Fruit fly (Drosophila melanogaster) whole organism, embryonic: ENCODE results near the gene CG31636.

Source experiments
- Ada2b ChIP-seq: fragments of 200-800 bp; sonication (Bioruptor generic); IDR thresholded peaks from 2 replicates; pipeline ENCODE4 v1.3.6; 2022; ENCODE audit warnings: missing biosample characterization, missing genetic modification characterization
- CG1024 ChIP-seq: fragments of 200-800 bp; sonication (Bioruptor generic); IDR thresholded peaks from 2 replicates; pipeline ENCODE4 v1.3.6; 2022; ENCODE audit warnings: missing biosample characterization, missing genetic modification characterization
- CG11456 ChIP-seq: fragments of 200-800 bp; sonication (Bioruptor generic); IDR thresholded peaks from 3 replicates; pipeline ENCODE4 v1.3.6; 2022; ENCODE audit warnings: missing biosample characterization, missing genetic modification characterization
- CG11560 ChIP-seq: fragments of 200-800 bp; sonication (Bioruptor generic); IDR thresholded peaks from 3 replicates; pipeline ENCODE4 v1.3.6; 2022; ENCODE audit warnings: missing biosample characterization, missing genetic modification characterization
- CG12071 ChIP-seq: fragments of 200-800 bp; sonication (Bioruptor generic); optimal IDR thresholded peaks from 3 replicates; lab custom pipeline; 2018; ENCODE audit warnings: missing biosample characterization, mild to moderate bottlenecking, missing genetic modification characterization
- CG13424 ChIP-seq: fragments of 200-800 bp; sonication (Bioruptor generic); optimal IDR thresholded peaks from 2 replicates; lab custom pipeline; 2019; ENCODE audit warnings: missing biosample characterization, mild to moderate bottlenecking, missing genetic modification characterization, moderate library complexity
- CG1529 ChIP-seq: fragments of 200-800 bp; sonication (Bioruptor generic); optimal IDR thresholded peaks from 3 replicates; lab custom pipeline; 2018; ENCODE audit warnings: missing biosample characterization, missing genetic modification characterization
- CG18764 ChIP-seq: fragments of 200-800 bp; sonication (Bioruptor generic); optimal IDR thresholded peaks from 3 replicates; lab custom pipeline; 2016; ENCODE audit warnings: missing biosample characterization, missing genetic modification characterization
- CG34376 ChIP-seq: fragments of 200-800 bp; sonication (Bioruptor generic); optimal IDR thresholded peaks from 2 replicates; lab custom pipeline; 2018; ENCODE audit warnings: missing biosample characterization, mild to moderate bottlenecking, missing genetic modification characterization
- CG3995 ChIP-seq: fragments of 200-800 bp; sonication (Bioruptor generic); optimal IDR thresholded peaks from 3 replicates; lab custom pipeline; 2016; ENCODE audit warnings: missing biosample characterization, missing genetic modification characterization
- CG42726 ChIP-seq: fragments of 200-800 bp; sonication (Bioruptor generic); IDR thresholded peaks from 2 replicates; pipeline ENCODE4 v1.3.6; 2022; ENCODE audit warnings: missing biosample characterization, missing genetic modification characterization; ENCODE audit not compliant: partially characterized antibody
- CG5180 ChIP-seq: fragments of 200-800 bp; sonication (Bioruptor generic); optimal IDR thresholded peaks from 3 replicates; lab custom pipeline; 2017; ENCODE audit warnings: missing biosample characterization, missing genetic modification characterization, mild to moderate bottlenecking, moderate library complexity, missing genetic modification reagents
- CG5953 ChIP-seq: fragments of 200-800 bp; sonication (Bioruptor generic); IDR thresholded peaks from 2 replicates; pipeline ENCODE4 v1.3.6; 2022; ENCODE audit warnings: missing biosample characterization, missing genetic modification characterization
- CG6813 ChIP-seq: fragments of 200-800 bp; sonication (Bioruptor generic); optimal IDR thresholded peaks from 2 replicates; lab custom pipeline; 2017; ENCODE audit warnings: missing biosample characterization, missing genetic modification characterization, mild to moderate bottlenecking, moderate library complexity, missing genetic modification reagents
- D ChIP-seq, 2 experiments: fragments of 200-800 bp in 1 of 2; fragments of >200 bp in 1 of 2; sonication (Bioruptor generic) in 1 of 2; optimal IDR thresholded peaks; 2 replicates in 1 of 2; 3 replicates in 1 of 2; lab custom pipeline; 2017; ENCODE audit warnings: mild to moderate bottlenecking in 1 of 2, missing biosample characterization in 1 of 2, missing genetic modification characterization in 1 of 2, missing genetic modification reagents in 1 of 2
- Deaf1 ChIP-seq: fragments of 200-800 bp; optimal IDR thresholded peaks from 3 replicates; lab custom pipeline; 2019; ENCODE audit warnings: missing biosample characterization, mild to moderate bottlenecking, missing genetic modification characterization, moderate library complexity
- Dek ChIP-seq: fragments of 200-800 bp; sonication (Bioruptor generic); optimal IDR thresholded peaks from 3 replicates; lab custom pipeline; 2019; ENCODE audit warnings: missing biosample characterization, mild to moderate bottlenecking, missing genetic modification characterization, moderate library complexity
- Gsc ChIP-seq: fragments of 200-800 bp; sonication (Bioruptor generic); IDR thresholded peaks from 2 replicates; pipeline ENCODE4 v1.3.6; 2022; ENCODE audit warnings: missing biosample characterization, missing genetic modification characterization
- HLH3B ChIP-seq: fragments of 200-800 bp; sonication (Bioruptor generic); IDR thresholded peaks from 2 replicates; pipeline ENCODE4 v1.3.6; 2022; ENCODE audit warnings: missing biosample characterization, missing genetic modification characterization
- Hr78 ChIP-seq, 2 experiments: fragments of 200-800 bp in 1 of 2; fragments of >200 bp in 1 of 2; sonication (Bioruptor generic) in 1 of 2; optimal IDR thresholded peaks; 2 replicates each; lab custom pipeline; 2017 to 2019; ENCODE audit warnings: missing biosample characterization in 2 of 2, missing genetic modification characterization in 2 of 2, mild to moderate bottlenecking in 1 of 2, moderate library complexity in 1 of 2
- Hsf ChIP-seq: fragments of 200-800 bp; sonication (Bioruptor generic); optimal IDR thresholded peaks from 3 replicates; lab custom pipeline; 2016; ENCODE audit warnings: missing biosample characterization, missing genetic modification characterization
- NfI ChIP-seq: fragments of 200-800 bp; sonication (Bioruptor generic); optimal IDR thresholded peaks from 3 replicates; lab custom pipeline; 2018; ENCODE audit warnings: missing biosample characterization, mild to moderate bottlenecking, missing genetic modification characterization, moderate library complexity
- Pdp1 ChIP-seq, 2 experiments: fragments of 200-800 bp; sonication (Bioruptor generic); optimal IDR thresholded peaks; 3 replicates each; lab custom pipeline; 2016; ENCODE audit warnings: missing biosample characterization in 2 of 2, missing genetic modification characterization in 2 of 2, mild to moderate bottlenecking in 1 of 2, moderate library complexity in 1 of 2
- Rfx ChIP-seq: fragments of 200-800 bp; sonication (Bioruptor generic); IDR thresholded peaks from 2 replicates; pipeline ENCODE4 v1.3.6; 2022; ENCODE audit warnings: missing biosample characterization, missing genetic modification characterization
- Taf1 ChIP-seq: fragments of 200-800 bp; sonication (Bioruptor generic); IDR thresholded peaks from 2 replicates; pipeline ENCODE4 v1.3.6; 2022; ENCODE audit warnings: missing biosample characterization, missing genetic modification characterization
- Xbp1 ChIP-seq: fragments of 200-800 bp; sonication (Bioruptor generic); optimal IDR thresholded peaks from 3 replicates; lab custom pipeline; 2016; ENCODE audit warnings: missing biosample characterization, mild to moderate bottlenecking, missing genetic modification characterization
- Xrp1 ChIP-seq: fragments of 200-800 bp; sonication (Bioruptor generic); IDR thresholded peaks from 2 replicates; pipeline ENCODE4 v1.3.6; 2022; ENCODE audit warnings: missing biosample characterization, missing genetic modification characterization
- al ChIP-seq: fragments of 200-800 bp; sonication (Bioruptor generic); IDR thresholded peaks from 2 replicates; pipeline ENCODE4 v1.3.6; 2022; ENCODE audit warnings: missing biosample characterization, missing genetic modification characterization
- bab2 ChIP-seq: fragments of 200-800 bp; sonication (Bioruptor generic); optimal IDR thresholded peaks from 2 replicates; lab custom pipeline; 2016; ENCODE audit warnings: missing biosample characterization, missing genetic modification characterization
- bsh ChIP-seq, 2 experiments: fragments of 200-800 bp; sonication (Bioruptor generic); optimal IDR thresholded peaks; 2 replicates each; lab custom pipeline; 2017 to 2018; ENCODE audit warnings: mild to moderate bottlenecking in 2 of 2, missing biosample characterization in 2 of 2, missing genetic modification characterization in 2 of 2, moderate library complexity in 1 of 2
- cg ChIP-seq: fragments of 200-800 bp; sonication (Bioruptor generic); optimal IDR thresholded peaks from 3 replicates; lab custom pipeline; 2019; ENCODE audit warnings: missing biosample characterization, mild to moderate bottlenecking, missing genetic modification characterization, moderate library complexity
- chm ChIP-seq: fragments of 200-800 bp; sonication (Bioruptor generic); IDR thresholded peaks from 2 replicates; pipeline ENCODE4 v1.3.6; 2022; ENCODE audit warnings: missing biosample characterization, missing genetic modification characterization
- cwo ChIP-seq: fragments of 200-800 bp; sonication (Bioruptor generic); optimal IDR thresholded peaks from 3 replicates; lab custom pipeline; 2017; ENCODE audit warnings: missing biosample characterization, missing genetic modification characterization, mild to moderate bottlenecking, moderate library complexity, missing genetic modification reagents
- dimm ChIP-seq: fragments of 200-800 bp; sonication (Bioruptor generic); IDR thresholded peaks from 2 replicates; pipeline ENCODE4 v1.3.6; 2022; ENCODE audit warnings: missing biosample characterization, missing genetic modification characterization
- disco-r ChIP-seq: fragments of 200-800 bp; sonication (Bioruptor generic); optimal IDR thresholded peaks from 2 replicates; lab custom pipeline; 2016; ENCODE audit warnings: missing biosample characterization, missing genetic modification characterization
- ems ChIP-seq: fragments of 200-800 bp; sonication (Bioruptor generic); optimal IDR thresholded peaks from 3 replicates; lab custom pipeline; 2016; ENCODE audit warnings: missing biosample characterization, missing genetic modification characterization
- en ChIP-seq: fragments of 200-800 bp; sonication (Bioruptor generic); optimal IDR thresholded peaks from 2 replicates; lab custom pipeline; 2016; ENCODE audit warnings: missing biosample characterization, missing genetic modification characterization
- exex ChIP-seq: fragments of 200-800 bp; sonication (Bioruptor generic); optimal IDR thresholded peaks from 4 replicates; lab custom pipeline; 2018; ENCODE audit warnings: missing biosample characterization, mild to moderate bottlenecking, missing genetic modification characterization, moderate library complexity
- gro ChIP-seq: fragments of 200-800 bp; sonication (Bioruptor generic); optimal IDR thresholded peaks from 2 replicates; lab custom pipeline; 2016; ENCODE audit warnings: missing biosample characterization, missing genetic modification characterization
- jigr1 ChIP-seq: fragments of 200-800 bp; sonication (Bioruptor generic); IDR thresholded peaks from 3 replicates; pipeline ENCODE4 v1.3.6; 2022; ENCODE audit warnings: missing biosample characterization, missing genetic modification characterization
- kni ChIP-seq: fragments of 200-800 bp; sonication (Bioruptor generic); optimal IDR thresholded peaks from 3 replicates; lab custom pipeline; 2017; ENCODE audit warnings: mild to moderate bottlenecking, missing biosample characterization, missing genetic modification reagents, missing genetic modification characterization
- luna ChIP-seq: fragments of 200-800 bp; sonication (Bioruptor generic); optimal IDR thresholded peaks from 2 replicates; lab custom pipeline; 2016; ENCODE audit warnings: missing biosample characterization, missing genetic modification characterization
- psq ChIP-seq: fragments of 200-800 bp; sonication (Bioruptor generic); optimal IDR thresholded peaks from 2 replicates; lab custom pipeline; 2017; ENCODE audit warnings: missing biosample characterization, missing genetic modification characterization
- pzg ChIP-seq: fragments of 200-800 bp; sonication (Bioruptor generic); optimal IDR thresholded peaks from 3 replicates; lab custom pipeline; 2018; ENCODE audit warnings: missing biosample characterization, mild to moderate bottlenecking, missing genetic modification characterization, moderate library complexity
- repo ChIP-seq: fragments of 200-800 bp; sonication (Bioruptor generic); optimal IDR thresholded peaks from 2 replicates; lab custom pipeline; 2016; ENCODE audit warnings: missing biosample characterization, missing genetic modification characterization
- sc ChIP-seq, 3 experiments: fragments of >200 bp in 2 of 3; fragments of 200-800 bp in 1 of 3; sonication (Bioruptor generic) in 1 of 3; optimal IDR thresholded peaks; 2 replicates in 2 of 3; 3 replicates in 1 of 3; lab custom pipeline; 2017; ENCODE audit warnings: mild to moderate bottlenecking in 1 of 3, missing biosample characterization in 1 of 3, missing genetic modification characterization in 1 of 3, missing genetic modification reagents in 1 of 3
- tin ChIP-seq: fragments of 200-800 bp; sonication (Bioruptor generic); optimal IDR thresholded peaks from 3 replicates; lab custom pipeline; 2016; ENCODE audit warnings: missing biosample characterization, missing genetic modification characterization
- tup ChIP-seq: fragments of 200-800 bp; sonication (Bioruptor generic); optimal IDR thresholded peaks from 2 replicates; lab custom pipeline; 2016; ENCODE audit warnings: missing biosample characterization, mild to moderate bottlenecking, missing genetic modification characterization, moderate library complexity
- yki ChIP-seq: fragments of >200 bp; optimal IDR thresholded peaks from 3 replicates; lab custom pipeline; 2018

The CG31636 gene

DNA sequence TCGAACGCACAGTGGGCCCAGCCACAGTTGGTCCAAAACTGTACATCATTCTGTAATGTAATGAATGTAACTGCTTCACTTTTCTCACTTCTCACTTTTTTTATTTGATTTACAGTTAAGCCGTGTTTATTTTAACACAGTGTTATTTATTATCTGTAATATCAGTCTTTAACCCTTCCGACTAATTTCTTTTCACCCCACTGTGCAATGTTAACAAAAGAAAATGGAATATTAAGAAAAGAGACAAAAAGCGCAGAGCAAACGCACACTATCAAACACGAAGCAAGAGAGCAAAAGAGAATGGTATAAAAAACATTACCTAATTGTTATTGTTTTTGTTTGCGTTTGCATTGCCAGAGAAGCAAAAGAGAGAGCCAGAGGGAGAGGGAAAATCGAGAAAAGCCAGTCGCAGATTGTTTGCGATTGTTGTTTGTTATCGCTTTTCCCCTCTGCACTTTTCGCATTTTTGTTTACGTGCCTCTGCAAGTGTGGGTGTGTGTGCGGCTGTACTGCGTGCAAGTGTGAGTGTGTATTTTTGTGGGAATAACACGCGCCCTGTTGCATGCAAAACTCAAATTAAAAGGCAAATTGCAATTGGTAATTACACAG lies 10.7 kb downstream of the CG31636 start (continued):
- TF ChIP-seq Hsf (GFP tag; lab: Kevin White, UChicago) (peak; percentile 99), CG1024 (GFP tag; lab: Robert Waterston, UW) (peak; percentile 95), tup (peak; percentile 97), kni (GFP tag; lab: Kevin White, UChicago) (peak; percentile 97), bsh (GFP tag; optimal IDR thresholded peaks at IDR 0.05; lab: Kevin White, UChicago) (peak; percentile 92 to 99), Rfx (GFP tag; lab: Robert Waterston, UW) (peak; percentile 97), pzg (GFP tag; lab: Kevin White, UChicago) (peak; percentile 15), ems (peak; percentile 99), NfI (GFP tag; lab: Kevin White, UChicago) (peak; percentile 98), Pdp1 (GFP tag; optimal IDR thresholded peaks at IDR 0.05; lab: Kevin White, UChicago) (peak; percentile 97), luna (GFP tag; lab: Kevin White, UChicago) (peak; percentile 93), CG11560 (peak; percentile 84; the same call in 2 of the 3 replicates), CG12071 (GFP tag; lab: Kevin White, UChicago) (peak; percentile 98), CG6813 (GFP tag; lab: Kevin White, UChicago) (peak; percentile 98), CG34376 (peak; percentile 96), jigr1 (GFP tag; lab: Robert Waterston, UW) (peak; percentile 95), bab2 (GFP tag; lab: Kevin White, UChicago) (peak; percentile 99), CG13424 (tag; lab: Kevin White, UChicago) (peak; percentile 98), CG1529 (GFP tag; lab: Kevin White, UChicago) (peak; percentile 99), exex (tag; lab: Kevin White, UChicago) (peak; percentile 89), Dek (tag; lab: Kevin White, UChicago) (peak; percentile 96), gro (GFP tag; lab: Kevin White, UChicago) (peak; percentile 98), yki (lab: Kevin White, UChicago) (no peak), HLH3B (GFP tag; lab: Robert Waterston, UW) (peak; percentile 98), cg (peak; percentile 89), Gsc (GFP tag; lab: Robert Waterston, UW) (peak; percentile 86), Ada2b (peak; percentile 98), tin (GFP tag; lab: Kevin White, UChicago) (peak; percentile 99), Taf1 (GFP tag; lab: Robert Waterston, UW) (peak; percentile 88), disco-r (peak; percentile 98), sc (optimal IDR thresholded peaks at IDR 0.05; lab: Kevin White, UChicago) (no peak), sc (GFP tag; optimal IDR thresholded peaks at IDR 0.05; lab: Kevin White, UChicago) (peak; percentile 98), CG3995 (GFP tag; lab: Kevin White, UChicago) (peak; percentile 68), cwo (GFP tag; lab: Kevin White, UChicago) (peak; percentile 96), CG18764 (GFP tag; lab: Kevin White, UChicago) (peak; percentile 97), CG5180 (GFP tag; lab: Kevin White, UChicago) (peak; percentile 92), en (GFP tag; lab: Kevin White, UChicago) (peak; percentile 98), Xbp1 (GFP tag; lab: Kevin White, UChicago) (peak; percentile 99), CG5953 (GFP tag; lab: Robert Waterston, UW) (peak; percentile 98), psq (peak; percentile 97), al (peak; percentile 92), CG11456 (GFP tag; lab: Robert Waterston, UW) (peak; percentile 96), Deaf1 (tag; lab: Kevin White, UChicago) (peak; percentile 85), chm (peak; percentile 97), Hr78 (GFP tag; optimal IDR thresholded peaks at IDR 0.05; lab: Kevin White, UChicago) (peak in 1 of 2 experiments; percentile 95), repo (peak; percentile 98), CG42726 (GFP tag; lab: Robert Waterston, UW) (no peak), dimm (GFP tag; lab: Robert Waterston, UW) (peak; percentile 92), Xrp1 (GFP tag; lab: Robert Waterston, UW) (peak; percentile 98), D (optimal IDR thresholded peaks at IDR 0.05; lab: Kevin White, UChicago) (no peak), D (GFP tag; optimal IDR thresholded peaks at IDR 0.05; lab: Kevin White, UChicago) (peak; percentile 99)
